Worm (Caenorhabditis elegans): ENCODE measurements around the gene F09G2.2.

ce11 chrV:7218988-7219387 is 22.3 kb downstream of the F09G2.2 start, which contains the start of gene C13F10.5:
- no peak for TF ChIP-seq flt-1 (GFP tag; IDR thresholded peaks at IDR 0.05)
- no peak for TF ChIP-seq ztf-23 (GFP tag; IDR thresholded peaks at IDR 0.05)
- no peak for TF ChIP-seq ref-1 (GFP tag; conservative IDR thresholded peaks at IDR 0.05)
- TF ChIP-seq ztf-29 (GFP tag; IDR thresholded peaks at IDR 0.05), result no peak
- no peak for TF ChIP-seq cog-1 (tag; optimal IDR thresholded peaks at IDR 0.05)
- TF ChIP-seq klf-2 (GFP tag; conservative IDR thresholded peaks at IDR 0.05), result no peak
- no peak for TF ChIP-seq T22C8.4 (GFP tag; IDR thresholded peaks at IDR 0.05)
- no peak for TF ChIP-seq med-1 (GFP tag; optimal IDR thresholded peaks at IDR 0.05; ENCODE audit: insufficient read depth)
- TF ChIP-seq tab-1 (GFP tag; IDR thresholded peaks at IDR 0.05), result no peak

Measured in whole organism, midembryonic.